Worm (Caenorhabditis elegans) whole organism, L2 larva: ENCODE data around the gene Y54F10BM.12.

Source experiments
- C34F6.9 ChIP-seq: fragments of 150-350 bp; optimal IDR thresholded peaks from 2 replicates; lab custom pipeline; 2014; ENCODE audit warnings: missing biosample characterization, missing genetic modification characterization
- F13H6.1 ChIP-seq: sonication (generic microtip); optimal IDR thresholded peaks from 2 replicates; lab custom pipeline; 2016; ENCODE audit warnings: missing genetic modification characterization, missing compliant biosample characterization
- R02D3.7 ChIP-seq: fragments of 150-350 bp; optimal IDR thresholded peaks from 2 replicates; lab custom pipeline; 2014; ENCODE audit warnings: missing biosample characterization, missing genetic modification characterization
- Y55F3AM.14 ChIP-seq: fragments of 200-800 bp; sonication (Bioruptor generic); optimal IDR thresholded peaks from 2 replicates; lab custom pipeline; 2018; ENCODE audit warnings: mild to moderate bottlenecking, missing genetic modification characterization, missing compliant biosample characterization
- ZK546.5 ChIP-seq: sonication (generic microtip); optimal IDR thresholded peaks from 2 replicates; lab custom pipeline; 2017; ENCODE audit warnings: missing biosample characterization, missing genetic modification characterization
- alr-1 ChIP-seq: fragments of 150-350 bp; optimal IDR thresholded peaks from 2 replicates; lab custom pipeline; 2014; ENCODE audit warnings: missing biosample characterization, missing genetic modification characterization
- aly-2 ChIP-seq: fragments of 150-350 bp; optimal IDR thresholded peaks from 2 replicates; lab custom pipeline; 2014; ENCODE audit warnings: missing biosample characterization, missing genetic modification characterization
- ama-1 ChIP-seq: fragments of 150-350 bp; optimal IDR thresholded peaks from 2 replicates; lab custom pipeline; 2018; ENCODE audit warnings: inconsistent platforms
- blmp-1 ChIP-seq: sonication (generic microtip); optimal IDR thresholded peaks from 2 replicates; lab custom pipeline; 2017; ENCODE audit warnings: missing genetic modification characterization, mild to moderate bottlenecking, missing compliant biosample characterization, antibody characterized with exemption, moderate library complexity; ENCODE audit not compliant: insufficient read depth
- ceh-16 ChIP-seq: fragments of 150-350 bp; optimal IDR thresholded peaks from 2 replicates; lab custom pipeline; 2014; ENCODE audit warnings: missing biosample characterization, missing genetic modification characterization
- crh-2 ChIP-seq: sonication (generic microtip); optimal IDR thresholded peaks from 2 replicates; lab custom pipeline; 2017; ENCODE audit warnings: missing biosample characterization, missing genetic modification characterization
- dmd-4 ChIP-seq: sonication (generic microtip); optimal IDR thresholded peaks from 2 replicates; lab custom pipeline; 2017; ENCODE audit warnings: missing biosample characterization, missing genetic modification characterization
- elt-1 ChIP-seq: fragments of 150-350 bp; optimal IDR thresholded peaks from 2 replicates; lab custom pipeline; 2014; ENCODE audit warnings: missing biosample characterization, missing genetic modification characterization
- elt-3 ChIP-seq: sonication (generic microtip); optimal IDR thresholded peaks from 2 replicates; lab custom pipeline; 2017; ENCODE audit warnings: missing biosample characterization, missing genetic modification characterization
- fos-1 ChIP-seq: fragments of 150-350 bp; optimal IDR thresholded peaks from 2 replicates; lab custom pipeline; 2014; ENCODE audit warnings: missing biosample characterization, missing genetic modification characterization
- gmeb-1 ChIP-seq: fragments of 150-350 bp; optimal IDR thresholded peaks from 2 replicates; lab custom pipeline; 2014; ENCODE audit warnings: missing biosample characterization, missing genetic modification characterization
- lin-11 ChIP-seq: fragments of 150-350 bp; sonication (generic microtip); optimal IDR thresholded peaks from 2 replicates; lab custom pipeline; 2014; ENCODE audit warnings: missing biosample characterization, missing genetic modification characterization, inconsistent platforms, mixed read lengths
- lin-13 ChIP-seq: fragments of 150-350 bp; optimal IDR thresholded peaks from 2 replicates; lab custom pipeline; 2014; ENCODE audit warnings: missing biosample characterization, missing genetic modification reagents, missing genetic modification characterization
- lsy-2 ChIP-seq, 2 experiments: fragments of 150-350 bp in 1 of 2; sonication (generic microtip) in 1 of 2; optimal IDR thresholded peaks; 2 replicates each; lab custom pipeline; 2014 to 2017; ENCODE audit warnings: missing biosample characterization in 2 of 2, missing genetic modification characterization in 2 of 2
- mbf-1 ChIP-seq: sonication (generic microtip); optimal IDR thresholded peaks from 2 replicates; lab custom pipeline; 2017; ENCODE audit warnings: missing biosample characterization, missing genetic modification characterization
- nhr-12 ChIP-seq: fragments of 150-350 bp; optimal IDR thresholded peaks from 2 replicates; lab custom pipeline; 2014; ENCODE audit warnings: missing biosample characterization, missing genetic modification characterization
- nhr-129 ChIP-seq: fragments of 150-350 bp; optimal IDR thresholded peaks from 2 replicates; lab custom pipeline; 2014; ENCODE audit warnings: missing biosample characterization, missing genetic modification characterization
- nhr-237 ChIP-seq: fragments of 150-350 bp; optimal IDR thresholded peaks from 2 replicates; lab custom pipeline; 2014; ENCODE audit warnings: missing biosample characterization, missing genetic modification characterization
- nhr-6 ChIP-seq: fragments of 150-350 bp; optimal IDR thresholded peaks from 2 replicates; lab custom pipeline; 2014; ENCODE audit warnings: missing biosample characterization, missing genetic modification characterization
- nhr-77 ChIP-seq: fragments of 150-350 bp; optimal IDR thresholded peaks from 2 replicates; lab custom pipeline; 2014; ENCODE audit warnings: missing biosample characterization, missing genetic modification characterization
- peb-1 ChIP-seq: fragments of 150-350 bp; optimal IDR thresholded peaks from 2 replicates; lab custom pipeline; 2014; ENCODE audit warnings: missing biosample characterization, missing genetic modification characterization
- skn-1 ChIP-seq: sonication (generic microtip); optimal IDR thresholded peaks from 2 replicates; lab custom pipeline; 2017; ENCODE audit warnings: missing biosample characterization, missing genetic modification characterization
- sma-3 ChIP-seq: sonication (generic microtip); optimal IDR thresholded peaks from 2 replicates; lab custom pipeline; 2016; ENCODE audit warnings: missing genetic modification reagents, missing genetic modification characterization, missing compliant biosample characterization
- sma-9 ChIP-seq, 2 experiments: fragments of 150-350 bp in 1 of 2; sonication (generic microtip) in 1 of 2; optimal IDR thresholded peaks; 2 replicates each; lab custom pipeline; 2014 to 2016; ENCODE audit warnings: missing genetic modification characterization in 2 of 2, mild to moderate bottlenecking in 1 of 2, missing biosample characterization in 1 of 2, missing compliant biosample characterization in 1 of 2, missing genetic modification reagents in 1 of 2, moderate library complexity in 1 of 2
- snpc-4 ChIP-seq: fragments of 150-350 bp; optimal IDR thresholded peaks from 2 replicates; lab custom pipeline; 2014; ENCODE audit warnings: missing biosample characterization, missing genetic modification characterization
- unc-39 ChIP-seq: fragments of 150-350 bp; optimal IDR thresholded peaks from 2 replicates; lab custom pipeline; 2014; ENCODE audit warnings: missing biosample characterization, missing genetic modification characterization
- unc-55 ChIP-seq: fragments of 150-350 bp; sonication (generic microtip); optimal IDR thresholded peaks from 3 replicates; lab custom pipeline; 2014; ENCODE audit warnings: missing biosample characterization, missing genetic modification reagents, missing genetic modification characterization
- unc-62 ChIP-seq: fragments of 150-350 bp; optimal IDR thresholded peaks from 2 replicates; lab custom pipeline; 2014; ENCODE audit warnings: missing biosample characterization, missing genetic modification reagents, missing genetic modification characterization
- ztf-1 ChIP-seq: fragments of 200-800 bp; sonication (Bioruptor generic); conservative IDR thresholded peaks from 2 replicates; pipeline ENCODE4 v1.3.6; 2022; ENCODE audit warnings: missing genetic modification characterization, missing compliant biosample characterization
- ztf-11 ChIP-seq: sonication (generic microtip); optimal IDR thresholded peaks from 2 replicates; lab custom pipeline; 2017; ENCODE audit warnings: missing biosample characterization, missing genetic modification characterization
- ztf-4 ChIP-seq: fragments of 150-350 bp; optimal IDR thresholded peaks from 2 replicates; lab custom pipeline; 2014; ENCODE audit warnings: missing biosample characterization, missing genetic modification characterization

Y54F10BM.12 gene

ce11 chrIII:2343273-2343672 lies 13.8 kb upstream of the Y54F10BM.12 start, which contains the start of gene phf-5:
Gene phf-5 (plus strand): TSS chrIII:2343573.
- no peak for TF ChIP-seq ztf-11 (tag; lab: Kevin White, UChicago)
- no peak for TF ChIP-seq nhr-77 (tag; lab: Kevin White, UChicago)
- TF ChIP-seq Y55F3AM.14 (GFP tag; lab: Kevin White, UChicago), result no peak
- TF ChIP-seq unc-62 (GFP tag; lab: Kevin White, UChicago), result no peak
- TF ChIP-seq nhr-6 (tag; lab: Kevin White, UChicago), result no peak
- no peak for TF ChIP-seq gmeb-1
- TF ChIP-seq dmd-4 (tag; lab: Kevin White, UChicago), result no peak
- no peak for TF ChIP-seq nhr-237 (tag; lab: Kevin White, UChicago)
- TF ChIP-seq nhr-12 (tag; lab: Kevin White, UChicago), result no peak
- no peak for TF ChIP-seq ztf-1 (GFP tag; lab: Robert Waterston, UW)
- no peak for TF ChIP-seq alr-1 (tag; lab: Kevin White, UChicago)
- no peak for TF ChIP-seq snpc-4 (tag; lab: Kevin White, UChicago)
- no peak for TF ChIP-seq ztf-4 (tag; lab: Kevin White, UChicago)
- no peak for TF ChIP-seq sma-3 (GFP tag; lab: Kevin White, UChicago)
- TF ChIP-seq C34F6.9 (tag; lab: Kevin White, UChicago), result no peak
- no peak for TF ChIP-seq sma-9 (GFP tag; optimal IDR thresholded peaks at IDR 0.05; lab: Kevin White, UChicago)
- TF ChIP-seq sma-9 (tag; optimal IDR thresholded peaks at IDR 0.05; lab: Kevin White, UChicago), result no peak
- no peak for TF ChIP-seq mbf-1 (tag; lab: Kevin White, UChicago)
- TF ChIP-seq ZK546.5 (tag; lab: Kevin White, UChicago), result no peak
- TF ChIP-seq unc-39 (tag; lab: Kevin White, UChicago), result no peak

- TF ChIP-seq nhr-129 (tag; lab: Kevin White, UChicago) (peak; percentile 6), elt-3 (no peak), gmeb-1 (peak; percentile 87), C34F6.9 (tag; lab: Kevin White, UChicago) (peak; percentile 8), lin-13 (GFP tag; lab: Kevin White, UChicago) (peak; percentile 53), fos-1 (tag; lab: Kevin White, UChicago) (peak; percentile 11), peb-1 (tag; lab: Kevin White, UChicago) (no peak), blmp-1 (no peak), F13H6.1 (tag; lab: Kevin White, UChicago) (no peak), lsy-2 (tag; optimal IDR thresholded peaks at IDR 0.05; lab: Kevin White, UChicago) (peak in 1 of 2 experiments; percentile 50), unc-55 (GFP tag; lab: Kevin White, UChicago) (peak; percentile 21), aly-2 (tag; lab: Kevin White, UChicago) (no peak), ztf-4 (tag; lab: Kevin White, UChicago) (no peak)
Observed at ce11 chrIII:2331033-2331625, 1.6 kb upstream of the Y54F10BM.12 start, which contains the start of the genes Y54F10BM.13 and ppm-1.D. Gene Y54F10BM.13 (minus strand): TSS chrIII:2331083. Gene ppm-1.D (plus strand): TSS chrIII:2331572.

DNA sequence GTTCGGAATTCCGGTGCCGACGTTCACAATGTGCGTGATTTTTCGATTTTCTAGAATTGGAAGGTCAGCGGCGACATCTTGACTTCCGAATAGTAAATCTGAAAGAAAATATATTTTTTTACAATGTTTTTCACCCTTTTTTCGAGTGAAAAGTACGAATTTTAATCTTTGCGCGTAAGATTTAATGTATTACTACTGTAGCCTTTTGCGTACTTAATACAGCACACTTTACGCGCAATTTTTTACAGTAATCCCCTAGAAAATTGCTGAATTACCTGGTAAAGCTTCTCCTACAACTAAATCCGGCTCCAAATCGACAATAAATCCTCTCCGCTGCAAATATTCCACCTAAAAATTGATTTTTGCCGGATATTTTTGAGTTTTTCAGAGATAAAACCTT lies 910 bp upstream of the Y54F10BM.12 start:
- no peak for TF ChIP-seq peb-1 (tag; lab: Kevin White, UChicago)
- TF ChIP-seq nhr-129 (tag; lab: Kevin White, UChicago), result no peak
- TF ChIP-seq nhr-77 (tag; lab: Kevin White, UChicago), result no peak
- no peak for TF ChIP-seq unc-62 (GFP tag; lab: Kevin White, UChicago)
- TF ChIP-seq fos-1 (tag; lab: Kevin White, UChicago), result no peak
- TF ChIP-seq lin-11 (tag; lab: Kevin White, UChicago), result no peak
- no peak for TF ChIP-seq skn-1 (tag; lab: Kevin White, UChicago)
- no peak for TF ChIP-seq R02D3.7
- no peak for TF ChIP-seq alr-1 (tag; lab: Kevin White, UChicago)
- TF ChIP-seq sma-3 (GFP tag; lab: Kevin White, UChicago), result no peak
- no peak for TF ChIP-seq nhr-237 (tag; lab: Kevin White, UChicago)
- no peak for TF ChIP-seq ama-1 (lab: Kevin White, UChicago)

DNA sequence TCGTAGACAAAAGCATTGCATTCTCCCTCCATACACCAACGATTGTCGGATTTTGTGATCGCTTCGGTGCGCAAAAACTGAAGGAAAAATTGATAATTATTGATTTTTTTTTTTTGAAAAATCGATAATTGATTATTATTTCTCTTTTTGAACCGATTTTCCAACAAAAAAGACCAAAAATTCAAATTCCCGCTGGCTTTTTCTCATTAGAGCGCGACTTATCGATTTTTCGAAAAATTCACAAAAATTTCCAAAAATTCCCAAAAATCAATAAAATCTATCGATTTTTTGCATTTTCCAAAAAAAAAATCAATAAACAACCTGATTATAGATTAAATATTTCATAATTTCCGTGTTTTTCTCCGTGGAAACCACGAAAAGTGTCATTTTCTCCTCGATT lies 867 bp downstream of the Y54F10BM.12 start:
- TF ChIP-seq lin-13 (GFP tag; lab: Kevin White, UChicago), result no peak
- no peak for TF ChIP-seq ztf-4 (tag; lab: Kevin White, UChicago)
- no peak for TF ChIP-seq blmp-1
- TF ChIP-seq elt-1, result no peak
- TF ChIP-seq ceh-16 (tag; lab: Kevin White, UChicago), result no peak
- no peak for TF ChIP-seq nhr-77 (tag; lab: Kevin White, UChicago)
- TF ChIP-seq ztf-11 (tag; lab: Kevin White, UChicago), result no peak
- no peak for TF ChIP-seq crh-2 (tag; lab: Kevin White, UChicago)
- no peak for TF ChIP-seq nhr-6 (tag; lab: Kevin White, UChicago)
